Fruit fly (Drosophila melanogaster) S2 (cell line): Measurements from ENCODE around the gene RapGAP1.

Experiments used
- CG8478 ChIP-seq: fragments of >200 bp; optimal IDR thresholded peaks from 2 replicates; lab custom pipeline; 2018
- CTCF ChIP-seq, 2 experiments: fragments of >200 bp; optimal IDR thresholded peaks; 2 replicates each; lab custom pipeline; 2018

The RapGAP1 gene

DNA sequence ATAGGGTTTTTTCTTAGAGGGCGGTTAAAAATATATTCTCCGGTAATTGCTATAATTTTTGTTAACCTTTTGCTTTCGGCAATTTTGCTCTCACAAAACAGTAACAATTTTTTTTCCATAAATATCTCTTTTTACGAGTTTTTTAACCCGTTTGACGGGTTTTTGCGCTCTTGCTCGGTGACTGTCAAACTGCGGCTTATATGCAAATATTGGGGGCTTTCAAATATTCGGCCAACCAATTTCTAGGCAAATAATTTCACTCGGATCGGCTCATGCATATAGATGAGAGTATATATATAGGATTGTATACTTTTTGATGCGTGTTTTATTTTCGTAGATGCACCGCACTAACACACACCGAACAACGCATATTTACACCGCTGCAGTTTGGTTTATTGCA is 48.8 kb downstream of the RapGAP1 start:
- no peak for TF ChIP-seq CG8478 (lab: Kevin White, UChicago)
- no peak for TF ChIP-seq CTCF (optimal IDR thresholded peaks at IDR 0.05; lab: Kevin White, UChicago)

DNA sequence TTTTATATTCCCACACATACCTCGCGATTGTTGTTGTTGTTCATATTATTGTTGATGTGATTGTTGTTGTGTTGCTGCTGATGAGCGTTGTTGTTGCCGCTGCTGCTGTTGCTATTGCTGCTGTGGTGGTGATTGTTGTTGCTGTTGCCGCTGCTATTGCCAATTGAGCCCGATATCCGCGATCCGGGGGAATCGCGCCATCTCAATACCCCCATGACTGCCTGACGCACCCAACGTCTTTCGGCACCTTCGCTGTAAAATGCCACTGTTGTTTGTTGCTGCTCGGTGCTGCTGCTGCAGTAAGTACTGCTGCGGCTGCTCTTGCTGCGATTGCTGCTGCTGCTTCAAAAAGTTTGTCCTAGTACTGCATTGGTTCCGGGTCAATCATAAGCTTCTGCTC is 49.6 kb downstream of the RapGAP1 start:
- TF ChIP-seq CTCF (optimal IDR thresholded peaks at IDR 0.05; lab: Kevin White, UChicago) (no peak), CG8478 (lab: Kevin White, UChicago) (no peak)

DNA sequence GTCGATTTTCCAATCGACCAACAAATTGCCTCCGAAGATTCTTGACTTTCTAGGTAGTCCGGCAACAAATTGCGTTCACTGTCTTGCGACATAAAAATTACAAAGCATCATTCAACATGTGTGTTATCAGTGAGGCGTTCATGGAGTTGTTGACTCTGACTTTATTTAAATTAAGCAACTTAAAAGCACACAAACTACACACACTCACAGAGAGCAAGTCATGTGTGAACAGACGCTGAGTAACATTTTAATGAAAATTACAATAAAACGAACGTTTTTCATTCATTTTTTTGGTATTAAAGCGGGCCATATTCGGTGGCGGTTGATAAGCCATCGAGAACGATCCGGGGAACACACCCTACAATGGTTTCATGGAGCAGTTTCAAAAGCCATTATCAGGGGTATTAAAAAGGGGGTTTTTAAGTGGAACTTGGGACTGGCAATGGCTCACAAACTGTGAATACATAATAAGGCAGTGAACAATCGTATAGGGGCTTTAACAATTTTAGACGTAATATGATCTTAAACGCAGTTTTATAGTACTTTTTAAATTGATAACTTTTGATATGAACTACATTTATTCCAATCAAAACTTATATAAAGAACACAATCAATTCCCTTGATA is 50.5 kb downstream of the RapGAP1 start:
- no peak for TF ChIP-seq CG8478 (lab: Kevin White, UChicago)
- TF ChIP-seq CTCF (optimal IDR thresholded peaks at IDR 0.05; lab: Kevin White, UChicago), result no peak

DNA sequence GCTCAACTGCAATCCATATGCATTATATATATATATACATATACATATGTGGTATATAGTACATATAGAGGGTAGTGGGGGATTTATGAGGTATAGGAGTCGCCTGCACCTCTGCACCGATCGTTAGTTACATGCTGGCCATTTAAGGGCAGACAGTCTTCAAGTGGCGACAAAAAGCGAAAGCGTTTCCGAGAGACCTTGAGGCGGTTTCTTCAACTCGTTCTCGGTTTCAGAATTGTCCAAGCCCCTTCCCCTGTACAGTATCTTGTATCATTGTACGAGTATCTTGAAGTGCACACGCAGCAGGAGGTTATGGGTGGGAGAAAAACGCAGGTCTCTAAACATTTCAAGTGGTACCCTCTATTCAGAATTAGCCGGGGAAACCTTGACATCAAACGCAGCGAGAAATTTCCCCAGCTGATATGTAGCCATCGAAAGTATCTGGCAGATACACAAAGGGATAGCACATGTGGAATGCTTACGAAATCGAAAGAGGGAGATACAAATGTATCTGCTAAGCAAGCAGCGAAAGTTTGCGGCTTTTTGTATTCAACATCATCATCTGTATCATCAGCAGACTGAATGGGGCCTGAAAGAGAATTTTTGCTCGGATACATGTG is 51.8 kb downstream of the RapGAP1 start:
- TF ChIP-seq CG8478 (lab: Kevin White, UChicago) (no peak), CTCF (optimal IDR thresholded peaks at IDR 0.05; lab: Kevin White, UChicago) (no peak)

DNA sequence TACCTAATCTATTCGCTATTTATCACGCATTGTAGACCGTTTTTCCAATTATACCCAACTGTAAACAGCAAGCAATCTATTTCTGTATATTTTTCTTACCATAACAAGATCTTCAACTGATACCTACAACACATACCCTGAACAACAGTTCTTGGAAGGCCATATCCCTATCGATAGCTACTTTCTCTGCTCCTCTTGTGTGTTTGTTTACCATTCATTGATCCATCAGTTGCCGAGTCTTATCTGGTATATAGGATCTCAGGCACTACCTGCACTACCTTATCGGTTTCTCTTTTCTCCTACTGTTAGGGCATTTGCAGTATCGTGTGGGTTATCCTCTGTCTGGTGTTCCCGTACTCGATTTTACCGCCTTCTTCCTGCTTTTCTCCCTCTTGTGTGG is 52.7 kb downstream of the RapGAP1 start:
- TF ChIP-seq CTCF (optimal IDR thresholded peaks at IDR 0.05; lab: Kevin White, UChicago) (no peak), CG8478 (lab: Kevin White, UChicago) (no peak)

DNA sequence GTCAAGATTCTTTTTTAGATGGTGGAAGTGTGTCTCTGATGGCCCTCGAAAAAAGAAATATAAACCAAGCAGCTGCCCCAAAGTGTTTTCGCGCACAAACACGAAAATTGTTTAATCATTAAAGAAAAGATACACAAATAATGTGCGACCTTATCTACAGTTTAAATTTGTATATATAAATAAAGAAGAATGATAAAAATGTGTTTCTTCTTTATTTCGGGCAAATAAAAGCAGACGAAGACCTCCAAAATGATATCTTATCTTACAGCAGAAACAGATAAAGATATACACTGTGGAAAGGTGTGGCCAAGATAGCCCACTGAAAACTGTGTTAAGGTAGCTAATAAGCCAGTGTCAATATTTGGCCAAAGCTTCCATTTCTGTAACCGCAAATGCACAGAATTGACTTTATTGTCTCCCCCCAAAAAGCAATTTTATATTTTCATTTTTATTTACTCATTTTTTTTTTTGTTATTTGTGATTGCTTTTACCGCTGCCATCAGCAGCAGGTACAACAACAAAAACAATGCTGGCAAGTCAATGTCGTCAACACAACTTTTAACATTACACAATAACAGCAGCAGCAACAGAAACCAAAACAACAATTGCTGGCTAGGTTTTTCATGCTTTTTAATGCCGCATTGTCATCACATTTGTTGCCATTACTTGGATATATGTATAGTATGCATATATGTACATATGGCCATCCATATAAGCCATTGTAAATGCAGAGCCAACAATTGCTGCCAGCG is 53.5 kb downstream of the RapGAP1 start:
- TF ChIP-seq CTCF (optimal IDR thresholded peaks at IDR 0.05; lab: Kevin White, UChicago), result no peak
- TF ChIP-seq CG8478 (lab: Kevin White, UChicago), result no peak

DNA sequence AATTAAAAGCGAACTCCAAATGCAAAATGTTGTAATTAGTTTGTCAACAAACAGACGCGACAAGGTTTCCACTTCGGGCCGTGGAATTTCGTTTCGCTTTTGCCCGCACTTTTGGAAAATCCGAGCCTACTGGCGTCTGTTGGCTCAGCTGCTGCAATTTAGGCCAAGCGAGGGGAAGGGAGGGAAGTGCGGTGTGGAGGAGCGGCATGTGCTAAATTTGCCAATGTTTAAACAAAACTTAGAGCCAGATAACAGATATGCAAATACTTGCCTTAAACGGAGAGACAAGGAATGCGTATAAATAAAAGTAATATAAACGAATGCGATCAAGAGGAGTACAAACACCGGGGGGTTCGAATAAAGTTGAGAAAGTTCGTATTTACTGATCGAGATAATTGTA is 55.2 kb downstream of the RapGAP1 start:
- TF ChIP-seq CG8478 (lab: Kevin White, UChicago) (no peak), CTCF (optimal IDR thresholded peaks at IDR 0.05; lab: Kevin White, UChicago) (no peak)

DNA sequence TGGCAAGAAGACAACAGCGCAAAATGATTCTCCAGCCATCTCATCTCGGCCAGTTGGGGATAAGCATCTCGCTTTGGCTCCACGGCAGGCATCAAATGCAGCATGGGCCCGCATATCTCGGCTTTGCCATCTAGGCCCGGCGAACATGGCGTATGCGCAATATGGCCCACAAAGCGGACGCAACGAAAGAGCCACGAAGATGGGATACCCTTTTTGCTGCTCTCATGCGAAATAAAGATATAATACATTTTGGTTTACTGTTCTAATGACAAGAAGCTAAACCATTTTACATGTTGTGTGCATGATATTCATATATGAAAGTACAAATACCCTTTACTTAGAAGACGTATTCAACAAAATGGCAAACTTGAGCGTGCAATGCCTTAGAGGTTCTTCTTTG is 56.0 kb downstream of the RapGAP1 start:
- TF ChIP-seq CG8478 (lab: Kevin White, UChicago), result no peak
- no peak for TF ChIP-seq CTCF (optimal IDR thresholded peaks at IDR 0.05; lab: Kevin White, UChicago)

DNA sequence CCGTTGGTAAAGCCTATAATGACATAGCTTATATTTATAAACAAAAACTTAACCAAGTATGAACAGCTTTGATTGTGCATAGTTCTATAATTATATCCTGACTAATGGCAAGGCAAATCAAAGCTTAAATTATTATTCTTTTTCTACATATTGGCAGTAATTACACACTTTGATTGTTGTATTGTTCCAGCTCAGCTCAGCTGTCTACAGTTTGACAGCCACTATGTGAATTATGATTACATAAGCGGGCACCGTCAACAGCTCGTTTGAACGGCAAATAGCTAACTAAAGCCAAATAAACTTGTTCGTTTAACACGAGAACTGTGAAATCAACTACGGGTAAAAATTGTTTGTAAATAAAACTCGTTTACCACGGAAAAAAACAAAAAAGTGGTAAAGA is 57.2 kb downstream of the RapGAP1 start:
- TF ChIP-seq CTCF (optimal IDR thresholded peaks at IDR 0.05; lab: Kevin White, UChicago) (no peak), CG8478 (lab: Kevin White, UChicago) (no peak)

DNA sequence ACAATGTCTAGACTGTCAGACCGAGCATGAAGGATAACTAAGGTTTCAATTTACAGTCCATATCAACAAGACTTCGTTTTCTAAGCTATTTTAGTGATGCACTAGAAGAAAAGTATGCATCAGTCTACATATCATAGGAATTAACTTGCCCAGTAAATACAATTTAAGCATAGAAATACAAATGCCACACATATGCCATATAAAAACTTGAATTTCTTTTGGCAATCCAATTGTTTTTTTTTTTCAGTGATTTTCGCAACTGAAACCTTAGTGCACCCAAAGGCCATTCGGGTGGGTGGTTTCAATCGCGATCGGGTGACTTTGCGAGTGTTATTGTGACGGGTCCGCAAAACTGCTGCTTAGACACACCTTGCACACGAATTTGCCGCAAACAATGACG is 58.2 kb downstream of the RapGAP1 start:
- no peak for TF ChIP-seq CG8478 (lab: Kevin White, UChicago)
- TF ChIP-seq CTCF (optimal IDR thresholded peaks at IDR 0.05; lab: Kevin White, UChicago), result no peak

DNA sequence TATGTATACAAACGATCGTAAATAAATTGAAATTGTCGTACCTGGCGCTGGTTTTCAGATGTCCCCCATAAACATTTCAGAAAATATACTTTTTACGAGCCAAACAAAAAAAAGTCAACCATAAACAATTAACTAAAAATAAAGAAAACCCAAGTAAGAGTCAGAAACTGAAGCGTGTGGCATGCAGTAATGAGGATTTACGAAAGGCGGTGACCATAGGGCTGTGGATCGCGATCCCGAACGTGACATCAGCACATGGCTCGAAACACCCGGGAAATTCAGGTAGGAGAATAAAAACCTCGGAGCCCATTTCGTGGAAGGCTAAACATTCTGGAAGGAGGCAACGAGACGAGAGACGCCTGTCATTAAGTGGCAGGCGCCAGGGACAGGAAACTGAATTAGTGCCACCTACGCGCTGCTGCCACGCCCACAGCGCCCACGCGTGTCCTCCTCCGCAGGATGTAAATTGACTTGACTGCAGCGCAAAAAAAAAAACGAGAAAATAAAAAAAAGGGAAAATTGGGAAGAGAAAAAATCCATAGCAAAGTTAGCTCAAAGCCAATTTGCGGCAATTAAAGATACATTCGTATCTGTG is 59.1 kb downstream of the RapGAP1 start:
- no peak for TF ChIP-seq CG8478 (lab: Kevin White, UChicago)
- no peak for TF ChIP-seq CTCF (optimal IDR thresholded peaks at IDR 0.05; lab: Kevin White, UChicago)

DNA sequence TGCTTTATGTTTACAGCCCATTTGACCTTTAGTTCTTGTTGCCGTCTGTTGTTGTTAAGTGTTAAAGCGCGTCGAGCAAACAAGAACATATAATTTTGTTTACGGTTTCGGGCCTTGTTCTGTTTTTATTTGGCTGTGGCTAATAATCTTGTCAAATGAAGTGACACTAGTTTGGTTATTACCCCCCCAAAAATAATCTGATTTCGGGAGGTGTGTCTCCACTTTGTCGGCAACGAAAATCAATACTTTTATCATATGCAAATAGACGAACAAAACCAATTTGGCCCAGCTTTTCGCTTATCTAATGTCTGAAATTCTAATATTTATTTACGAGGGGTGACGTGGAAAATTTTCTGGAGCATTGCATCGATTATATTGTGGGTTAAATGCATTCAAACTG is 59.9 kb downstream of the RapGAP1 start:
- no peak for TF ChIP-seq CTCF (optimal IDR thresholded peaks at IDR 0.05; lab: Kevin White, UChicago)
- no peak for TF ChIP-seq CG8478 (lab: Kevin White, UChicago)

DNA sequence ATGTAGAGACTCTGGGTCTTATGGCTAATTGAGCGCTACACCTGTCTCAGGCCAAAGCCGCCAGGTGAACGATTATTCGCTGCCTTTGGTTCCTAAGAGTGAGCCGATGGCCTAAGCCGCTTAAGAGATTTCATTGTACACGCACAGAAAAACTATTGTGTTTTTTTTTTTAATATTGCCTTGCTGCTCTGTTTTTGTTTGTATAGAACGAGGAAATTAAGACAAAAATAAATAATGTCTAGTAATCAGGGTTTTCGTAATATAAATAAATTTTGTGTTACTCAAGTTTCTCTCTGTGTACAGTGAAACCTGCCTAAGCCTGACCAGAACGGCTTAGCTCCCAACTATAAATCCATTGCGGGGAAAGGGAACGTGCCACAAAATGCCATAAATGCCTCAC is 63.4 kb downstream of the RapGAP1 start:
- TF ChIP-seq CTCF (optimal IDR thresholded peaks at IDR 0.05; lab: Kevin White, UChicago), result no peak

DNA sequence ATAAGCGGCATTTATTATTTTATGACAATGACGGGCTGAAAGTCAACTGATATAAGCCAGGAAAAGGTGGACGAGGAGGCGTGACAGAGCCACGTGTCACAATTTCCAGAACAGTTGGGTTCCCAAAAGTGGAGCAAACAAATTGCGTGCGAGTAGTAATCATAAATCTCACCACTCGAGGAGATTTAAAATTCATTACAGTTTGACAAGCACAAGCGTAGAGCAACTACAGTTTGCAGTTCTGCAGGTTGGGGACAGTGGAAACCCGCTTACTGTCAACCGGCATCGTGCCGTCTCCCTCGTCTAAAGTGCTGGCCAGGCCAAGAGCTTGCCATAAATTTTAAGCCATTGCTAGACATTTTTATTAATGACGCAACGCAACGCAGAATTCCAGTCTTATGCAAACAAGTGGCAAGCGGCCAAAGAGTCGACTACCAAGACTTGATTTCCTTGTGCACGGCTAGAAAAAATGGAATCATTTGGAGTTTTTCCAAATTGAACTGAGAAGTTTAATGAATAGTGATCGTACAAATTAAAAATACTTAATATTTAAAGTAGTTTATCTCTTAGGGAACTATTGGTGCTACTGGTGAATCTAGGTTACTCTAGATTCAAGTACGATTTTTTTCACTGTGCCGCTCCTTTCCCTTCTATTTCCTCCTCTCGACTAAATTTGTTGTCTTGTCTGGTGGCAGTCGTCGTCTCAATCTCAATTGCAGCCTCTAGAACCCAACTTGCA is 65.3 kb downstream of the RapGAP1 start:
- no peak for TF ChIP-seq CG8478 (lab: Kevin White, UChicago)
- TF ChIP-seq CTCF (optimal IDR thresholded peaks at IDR 0.05; lab: Kevin White, UChicago), result no peak
